Worm (Caenorhabditis elegans): ENCODE data around the gene lmd-3.

Gene lmd-3

DNA sequence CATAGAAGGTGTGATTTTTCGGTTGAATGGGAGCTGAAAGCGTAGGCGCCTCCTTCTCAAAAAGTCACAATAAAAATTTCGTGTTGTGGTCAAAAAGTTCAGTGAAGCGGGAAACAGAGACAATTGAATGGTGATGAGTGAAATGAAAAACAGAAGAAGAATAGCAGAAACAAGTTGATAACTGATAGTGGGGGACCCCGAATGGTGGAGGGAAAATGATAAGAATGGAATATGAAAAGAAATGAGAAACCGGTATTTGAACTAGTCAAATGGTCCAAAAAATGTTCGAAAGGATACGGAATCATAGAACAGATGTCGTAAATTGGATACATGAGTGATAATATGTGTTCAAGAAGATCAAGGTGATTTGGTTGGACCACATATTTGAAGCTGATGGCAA is 40.3 kb downstream of the lmd-3 start:
- TF ChIP-seq tra-4 (tag; optimal IDR thresholded peaks at IDR 0.05) (no peak), F13C5.2 (tag; optimal IDR thresholded peaks at IDR 0.05) (no peak), aly-1 (tag; optimal IDR thresholded peaks at IDR 0.05) (no peak), hmbx-1 (tag; optimal IDR thresholded peaks at IDR 0.05) (no peak), ceh-13 (GFP tag; optimal IDR thresholded peaks at IDR 0.05) (no peak), sea-1 (GFP tag; conservative IDR thresholded peaks at IDR 0.05) (no peak), B0310.2 (tag; optimal IDR thresholded peaks at IDR 0.05) (no peak)

DNA sequence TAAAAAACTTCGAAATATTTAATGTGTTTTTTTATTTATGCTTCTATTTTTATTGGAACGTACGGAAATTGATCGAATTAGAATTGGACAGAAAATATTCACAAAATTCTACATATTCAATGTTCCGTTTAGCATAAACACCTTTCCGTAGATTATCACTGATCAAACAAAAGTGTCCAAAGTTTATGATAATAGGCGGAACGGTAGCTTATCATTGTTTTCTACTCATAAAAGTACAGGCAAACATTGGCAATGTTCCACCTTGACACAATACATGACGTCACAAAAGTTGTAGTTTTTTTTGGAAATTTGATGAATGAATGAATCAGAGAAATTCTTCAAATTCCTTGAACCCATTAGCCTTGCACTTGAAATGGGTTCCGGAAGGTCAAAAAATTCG is 40.7 kb downstream of the lmd-3 start:
- TF ChIP-seq hnd-1 (tag; optimal IDR thresholded peaks at IDR 0.05) (no peak), ceh-13 (GFP tag; optimal IDR thresholded peaks at IDR 0.05) (no peak), scrt-1 (GFP tag; IDR thresholded peaks at IDR 0.05) (no peak), pes-1 (GFP tag; IDR thresholded peaks at IDR 0.05) (no peak), F13C5.2 (tag; optimal IDR thresholded peaks at IDR 0.05) (no peak), tbx-11 (GFP tag; IDR thresholded peaks at IDR 0.05) (no peak)

DNA sequence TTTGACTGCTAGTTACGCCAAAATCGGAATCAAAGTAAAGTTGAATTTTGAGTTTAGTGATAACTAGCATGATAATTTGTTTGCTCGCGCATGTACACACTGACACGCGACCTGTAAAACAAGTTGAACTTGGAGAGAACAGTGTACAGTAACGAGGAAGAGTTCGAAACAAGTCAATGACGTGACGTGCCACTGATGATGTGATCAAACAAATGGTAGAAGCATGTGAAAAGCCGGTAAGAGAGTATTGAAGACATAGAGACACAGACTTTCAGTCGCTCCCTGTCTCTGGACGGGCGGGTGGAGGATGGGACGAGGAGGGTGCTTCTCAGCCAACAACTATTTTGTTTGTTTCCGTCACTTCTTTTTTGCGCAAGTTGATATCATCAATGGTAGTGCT is 41.5 kb downstream of the lmd-3 start:
- TF ChIP-seq tra-4 (tag; optimal IDR thresholded peaks at IDR 0.05), result no peak
- no peak for TF ChIP-seq hmbx-1 (tag; optimal IDR thresholded peaks at IDR 0.05)
- TF ChIP-seq B0310.2 (tag; optimal IDR thresholded peaks at IDR 0.05), result no peak
- TF ChIP-seq sea-1 (GFP tag; conservative IDR thresholded peaks at IDR 0.05), result no peak
- no peak for TF ChIP-seq aly-1 (tag; optimal IDR thresholded peaks at IDR 0.05)
- no peak for TF ChIP-seq ceh-13 (GFP tag; optimal IDR thresholded peaks at IDR 0.05)
- no peak for TF ChIP-seq ets-7 (tag; optimal IDR thresholded peaks at IDR 0.05)
- TF ChIP-seq F13C5.2 (tag; optimal IDR thresholded peaks at IDR 0.05), result no peak
- no peak for TF ChIP-seq ceh-36 (tag; optimal IDR thresholded peaks at IDR 0.05)
- TF ChIP-seq hmg-4 (GFP tag; optimal IDR thresholded peaks at IDR 0.05), result no peak
- no peak for TF ChIP-seq tbx-37 (GFP tag; conservative IDR thresholded peaks at IDR 0.05)
- no peak for TF ChIP-seq ama-1 (optimal IDR thresholded peaks at IDR 0.05)
- no peak for TF ChIP-seq scrt-1 (GFP tag; IDR thresholded peaks at IDR 0.05)
- no peak for TF ChIP-seq flt-1 (GFP tag; IDR thresholded peaks at IDR 0.05)
- TF ChIP-seq hnd-1 (tag; optimal IDR thresholded peaks at IDR 0.05), result no peak
- TF ChIP-seq pes-1 (GFP tag; IDR thresholded peaks at IDR 0.05), result no peak
- TF ChIP-seq tbx-11 (GFP tag; IDR thresholded peaks at IDR 0.05), result no peak

DNA sequence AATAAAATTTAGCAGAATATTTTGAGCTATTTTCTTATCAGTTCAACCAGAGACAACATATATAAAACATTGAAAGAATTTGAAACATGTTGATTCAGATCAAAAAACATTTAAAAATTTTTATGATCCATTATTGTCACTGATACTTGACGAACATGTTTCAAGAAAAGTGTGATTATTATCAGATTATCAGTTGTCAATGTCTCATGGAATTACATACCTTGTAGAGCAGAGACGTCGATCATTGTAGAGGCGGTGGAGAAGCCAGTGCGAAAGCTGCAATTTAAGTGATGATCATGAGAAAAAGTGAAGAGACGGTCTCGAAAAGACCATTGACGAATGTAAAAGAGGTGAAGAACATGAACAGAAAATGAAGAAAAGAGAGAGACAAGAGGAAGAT is 42.2 kb downstream of the lmd-3 start, which contains the start of gene F52E1.9:
F52E1.9 (minus strand) TSS at position 278 of the 400 bp plus-strand sequence.
- TF ChIP-seq ama-1 (optimal IDR thresholded peaks at IDR 0.05) (no peak), hmbx-1 (tag; optimal IDR thresholded peaks at IDR 0.05) (no peak)

DNA sequence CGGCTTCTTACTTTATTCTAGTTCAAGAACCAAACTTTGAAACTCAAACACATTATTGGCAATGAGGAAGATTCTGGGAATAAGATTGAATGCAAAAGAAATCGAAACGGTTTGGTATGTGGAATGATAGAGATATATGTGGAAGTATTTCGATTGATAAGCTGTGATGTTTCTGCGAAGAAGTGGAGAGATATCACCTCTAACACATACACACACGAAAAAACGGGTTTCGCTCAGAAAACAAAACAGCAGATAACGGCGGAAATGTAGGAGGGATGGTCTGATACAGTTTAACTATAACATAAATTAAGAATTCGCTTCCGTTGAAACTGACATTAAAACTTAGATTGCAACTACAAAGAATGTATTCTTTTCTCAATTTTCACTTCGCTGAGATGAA is 43.3 kb downstream of the lmd-3 start:
- TF ChIP-seq B0310.2 (tag; optimal IDR thresholded peaks at IDR 0.05), result no peak

DNA sequence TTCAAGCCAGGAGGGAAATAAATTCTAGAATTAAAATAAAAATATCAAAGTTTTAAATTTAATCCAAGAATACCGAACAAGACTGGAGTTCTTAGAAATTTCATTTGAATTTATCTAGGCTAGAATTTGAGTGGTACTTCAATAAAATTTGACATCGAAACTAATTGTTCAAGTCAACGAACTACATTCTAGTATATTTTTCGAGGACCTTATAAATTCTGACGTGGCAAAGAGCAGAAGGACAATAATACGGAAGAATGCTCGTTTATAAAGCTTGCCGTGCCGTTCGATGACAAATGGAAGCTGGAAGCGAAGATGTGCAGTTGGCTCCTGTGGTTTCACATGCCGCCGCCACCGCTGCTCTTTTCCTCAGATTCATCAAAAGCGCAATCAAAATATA is 43.8 kb downstream of the lmd-3 start:
- TF ChIP-seq flt-1 (GFP tag; IDR thresholded peaks at IDR 0.05), result no peak
- no peak for TF ChIP-seq pes-1 (GFP tag; IDR thresholded peaks at IDR 0.05)
- no peak for TF ChIP-seq hmbx-1 (tag; optimal IDR thresholded peaks at IDR 0.05)
- no peak for TF ChIP-seq B0310.2 (tag; optimal IDR thresholded peaks at IDR 0.05)
- no peak for TF ChIP-seq hmg-4 (GFP tag; optimal IDR thresholded peaks at IDR 0.05)
- TF ChIP-seq scrt-1 (GFP tag; IDR thresholded peaks at IDR 0.05), result no peak
- no peak for TF ChIP-seq tra-4 (tag; optimal IDR thresholded peaks at IDR 0.05)
- no peak for TF ChIP-seq hnd-1 (tag; optimal IDR thresholded peaks at IDR 0.05)
- TF ChIP-seq sea-1 (GFP tag; conservative IDR thresholded peaks at IDR 0.05), result no peak
- no peak for TF ChIP-seq aly-1 (tag; optimal IDR thresholded peaks at IDR 0.05)
- TF ChIP-seq ceh-13 (GFP tag; optimal IDR thresholded peaks at IDR 0.05), result no peak
- TF ChIP-seq ceh-36 (tag; optimal IDR thresholded peaks at IDR 0.05), result no peak
- TF ChIP-seq tbx-37 (GFP tag; conservative IDR thresholded peaks at IDR 0.05), result no peak
- TF ChIP-seq F13C5.2 (tag; optimal IDR thresholded peaks at IDR 0.05), result no peak
- no peak for TF ChIP-seq ets-7 (tag; optimal IDR thresholded peaks at IDR 0.05)
- TF ChIP-seq tbx-11 (GFP tag; IDR thresholded peaks at IDR 0.05), result no peak
- no peak for TF ChIP-seq ama-1 (optimal IDR thresholded peaks at IDR 0.05)

DNA sequence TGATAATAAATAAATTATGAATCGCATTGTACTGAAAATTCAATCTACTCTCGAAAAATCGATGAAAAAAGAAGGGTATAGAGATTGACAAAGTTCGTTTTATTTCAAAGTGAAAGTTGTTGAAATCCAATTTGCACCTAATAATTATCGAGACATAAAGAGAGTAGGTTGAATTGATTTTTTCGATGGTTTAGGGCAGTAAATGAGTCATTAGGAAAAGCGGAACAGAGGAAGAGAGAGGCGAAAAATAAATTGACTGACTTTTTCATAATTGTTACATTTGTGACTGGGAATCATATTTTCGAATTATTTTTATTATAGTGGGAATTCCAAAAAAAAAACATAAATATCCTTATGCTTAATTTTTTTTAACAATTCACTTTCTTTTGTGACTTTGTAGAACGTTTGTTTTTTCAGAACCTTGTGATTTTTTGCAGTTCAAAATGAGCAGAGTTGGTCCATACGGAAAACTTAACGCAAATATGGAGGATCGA is 50.2 kb downstream of the lmd-3 start, which contains the start of the genes pho-6 and F52E1.3:
pho-6 (minus strand) TSS at position 101 of the 494 bp plus-strand sequence.
F52E1.3 (plus strand) TSS at position 444 of the 494 bp plus-strand sequence.
- TF ChIP-seq scrt-1 (GFP tag; IDR thresholded peaks at IDR 0.05) (no peak), hmg-4 (GFP tag; optimal IDR thresholded peaks at IDR 0.05) (no peak), F13C5.2 (tag; optimal IDR thresholded peaks at IDR 0.05) (no peak), sea-1 (GFP tag; conservative IDR thresholded peaks at IDR 0.05) (no peak), ama-1 (optimal IDR thresholded peaks at IDR 0.05) (no peak), ceh-36 (tag; optimal IDR thresholded peaks at IDR 0.05) (no peak), ets-7 (tag; optimal IDR thresholded peaks at IDR 0.05) (no peak)

DNA sequence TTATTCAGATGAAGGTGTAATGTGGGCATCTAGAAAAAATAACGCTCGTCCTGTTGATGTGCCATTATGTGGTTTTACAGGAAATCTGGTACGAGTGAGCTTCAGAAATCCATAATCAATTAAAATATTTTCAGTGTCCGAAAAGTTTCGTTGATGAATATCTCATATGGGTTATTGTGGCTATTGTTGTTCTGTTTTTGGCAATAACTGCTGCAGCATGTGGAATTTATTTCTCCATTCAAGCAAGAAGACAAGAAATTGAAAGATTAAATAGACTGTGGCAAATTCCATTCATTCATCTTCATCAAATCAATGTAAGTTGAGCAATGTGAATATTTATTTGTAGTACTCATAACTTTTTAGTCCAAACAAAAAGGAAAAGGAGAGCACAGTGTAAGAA is 55.3 kb downstream of the lmd-3 start:
- TF ChIP-seq tra-4 (tag; optimal IDR thresholded peaks at IDR 0.05) (no peak), tbx-11 (GFP tag; IDR thresholded peaks at IDR 0.05) (no peak), aly-1 (tag; optimal IDR thresholded peaks at IDR 0.05) (no peak), flt-1 (GFP tag; IDR thresholded peaks at IDR 0.05) (no peak), pes-1 (GFP tag; IDR thresholded peaks at IDR 0.05) (no peak), F13C5.2 (tag; optimal IDR thresholded peaks at IDR 0.05) (no peak), B0310.2 (tag; optimal IDR thresholded peaks at IDR 0.05) (no peak)

DNA sequence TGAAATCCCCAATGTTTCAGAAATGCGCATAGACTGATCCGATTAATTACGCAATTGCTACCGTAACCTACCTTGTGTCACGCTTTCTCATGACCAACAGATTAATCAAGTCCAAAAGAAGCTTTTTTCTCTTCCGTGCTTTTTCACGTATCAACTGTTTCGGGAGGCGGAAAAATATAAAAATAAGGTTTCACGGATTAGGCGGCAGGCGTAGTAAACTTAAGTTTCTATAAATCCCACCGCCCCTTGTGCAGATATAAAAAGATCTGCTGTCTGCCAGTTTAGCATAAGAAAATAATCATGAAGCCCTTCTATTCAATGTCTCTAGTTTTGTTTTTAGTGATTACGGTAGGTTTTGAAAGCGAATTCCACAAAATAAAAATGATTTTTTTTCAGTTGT is 57.5 kb downstream of the lmd-3 start, which contains the start of gene gcy-7:
gcy-7 (plus strand) TSS at position 301 of the 400 bp plus-strand sequence.
- TF ChIP-seq tbx-11 (GFP tag; IDR thresholded peaks at IDR 0.05), result no peak
- TF ChIP-seq pes-1 (GFP tag; IDR thresholded peaks at IDR 0.05), result no peak
- no peak for TF ChIP-seq flt-1 (GFP tag; IDR thresholded peaks at IDR 0.05)
